Worm (Caenorhabditis elegans) whole organism, late embryonic: Measurements from ENCODE around the gene gcy-27.

ENCODE experiments used
- F13H6.1 ChIP-seq: sonication (generic microtip); optimal IDR thresholded peaks from 2 replicates; lab custom pipeline; 2016; ENCODE audit warnings: missing genetic modification characterization, missing compliant biosample characterization
- ama-1 ChIP-seq: fragments of 150-350 bp; optimal IDR thresholded peaks from 2 replicates; lab custom pipeline; 2014
- ceh-9 ChIP-seq: sonication (generic microtip); optimal IDR thresholded peaks from 2 replicates; lab custom pipeline; 2016; ENCODE audit warnings: mild to moderate bottlenecking, missing genetic modification characterization, inconsistent platforms, missing compliant biosample characterization
- fkh-10 ChIP-seq: fragments of 150-350 bp; optimal IDR thresholded peaks from 2 replicates; lab custom pipeline; 2014; ENCODE audit warnings: missing biosample characterization, missing genetic modification reagents, missing genetic modification characterization
- nfya-1 ChIP-seq: sonication (generic microtip); optimal IDR thresholded peaks from 2 replicates; lab custom pipeline; 2017; ENCODE audit warnings: missing genetic modification characterization, mild to moderate bottlenecking, missing compliant biosample characterization, antibody characterized with exemption, moderate library complexity
- nhr-11 ChIP-seq: fragments of 150-350 bp; optimal IDR thresholded peaks from 2 replicates; lab custom pipeline; 2014; ENCODE audit warnings: missing biosample characterization, missing genetic modification characterization
- pha-4 ChIP-seq: fragments of 150-350 bp; optimal IDR thresholded peaks from 2 replicates; lab custom pipeline; 2018; ENCODE audit warnings: missing biosample characterization, missing genetic modification reagents, missing genetic modification characterization
- pqm-1 ChIP-seq: sonication (generic microtip); optimal IDR thresholded peaks from 2 replicates; lab custom pipeline; 2016; ENCODE audit warnings: missing genetic modification characterization, missing compliant biosample characterization
- sox-2 ChIP-seq: fragments of 200-800 bp; sonication (Bioruptor generic); IDR thresholded peaks from 2 replicates; pipeline ENCODE4 v1.3.6; 2022; ENCODE audit warnings: missing genetic modification reagents, missing genetic modification characterization, missing compliant biosample characterization
- unc-55 ChIP-seq: sonication (generic microtip); optimal IDR thresholded peaks from 2 replicates; lab custom pipeline; 2017; ENCODE audit warnings: missing biosample characterization, missing genetic modification reagents, missing genetic modification characterization
- unc-86 ChIP-seq: sonication (generic microtip); optimal IDR thresholded peaks from 2 replicates; lab custom pipeline; 2016; ENCODE audit warnings: missing genetic modification characterization, missing compliant biosample characterization

- TF ChIP-seq unc-55 (GFP tag; lab: Kevin White, UChicago) (no peak), ceh-9 (tag; lab: Kevin White, UChicago) (no peak), sox-2 (no peak), fkh-10 (GFP tag; lab: Kevin White, UChicago) (no peak), pqm-1 (tag; lab: Kevin White, UChicago) (no peak), nfya-1 (tag; lab: Kevin White, UChicago) (no peak), unc-86 (tag; lab: Kevin White, UChicago) (no peak), F13H6.1 (tag; lab: Kevin White, UChicago) (no peak), pha-4 (tag; lab: Kevin White, UChicago) (no peak), nhr-11 (no peak), ama-1 (lab: Kevin White, UChicago) (no peak)
These were observed 586 bp upstream of the gcy-27 start, which contains the start of gene C06A12.8 for ce11 chrIV:17437038-17437437.
